Worm (Caenorhabditis elegans) whole organism, early embryonic: ENCODE results near the gene lgc-45.

Experiments
- ama-1 ChIP-seq: fragments of 150-350 bp; optimal IDR thresholded peaks from 2 replicates; lab custom pipeline; 2014
- ets-7 ChIP-seq: sonication (generic microtip); optimal IDR thresholded peaks from 2 replicates; lab custom pipeline; 2016; ENCODE audit warnings: missing genotype, missing genetic modification characterization, missing compliant biosample characterization
- hmbx-1 ChIP-seq: sonication (generic microtip); optimal IDR thresholded peaks from 2 replicates; lab custom pipeline; 2016; ENCODE audit warnings: mild to moderate bottlenecking, missing genetic modification characterization, missing compliant biosample characterization
- hnd-1 ChIP-seq: sonication (generic microtip); optimal IDR thresholded peaks from 2 replicates; lab custom pipeline; 2016; ENCODE audit warnings: missing genetic modification characterization, missing compliant biosample characterization
- sea-1 ChIP-seq: fragments of 200-800 bp; sonication (Bioruptor generic); conservative IDR thresholded peaks from 2 replicates; pipeline ENCODE4 v1.3.6; 2022; ENCODE audit warnings: missing genetic modification characterization, missing compliant biosample characterization
- tbx-11 ChIP-seq: fragments of 200-800 bp; sonication (Bioruptor generic); IDR thresholded peaks from 2 replicates; pipeline ENCODE4 v1.3.6; 2022; ENCODE audit warnings: missing genetic modification characterization, missing compliant biosample characterization

- TF ChIP-seq ama-1 = no peak
- TF ChIP-seq hnd-1 (tag; lab: Kevin White, UChicago) = no peak
- TF ChIP-seq ets-7 (tag; lab: Kevin White, UChicago) = no peak
- no peak for TF ChIP-seq tbx-11 (GFP tag; lab: Robert Waterston, UW)
- no peak for TF ChIP-seq sea-1 (GFP tag; lab: Robert Waterston, UW)
- TF ChIP-seq hmbx-1 = no peak
Measured at ce11 chrII:3550352-3550751, 6.9 kb upstream of the lgc-45 start, which contains the start of gene W10G11.19.
